Worm (Caenorhabditis elegans) whole organism, L1 larva: ENCODE results near the gene C54H2.4.
A peak's percentile ranks its signal among the peaks of the same experiment; 100 is the strongest.

Source experiments
- C04F5.9 ChIP-seq: sonication (generic microtip); optimal IDR thresholded peaks from 2 replicates; lab custom pipeline; 2016; ENCODE audit warnings: missing genetic modification characterization, missing compliant biosample characterization
- F16B12.6 ChIP-seq: fragments of 150-350 bp; optimal IDR thresholded peaks from 2 replicates; lab custom pipeline; 2014; ENCODE audit warnings: missing biosample characterization, missing genetic modification characterization
- Y116A8C.19 ChIP-seq: sonication (generic microtip); optimal IDR thresholded peaks from 2 replicates; lab custom pipeline; 2016; ENCODE audit warnings: missing compliant biosample characterization, missing genetic modification characterization, borderline replicate concordance
- aha-1 ChIP-seq: fragments of 150-350 bp; optimal IDR thresholded peaks from 2 replicates; lab custom pipeline; 2014; ENCODE audit warnings: missing biosample characterization, missing genetic modification characterization
- aly-2 ChIP-seq: fragments of 150-350 bp; optimal IDR thresholded peaks from 2 replicates; lab custom pipeline; 2014; ENCODE audit warnings: missing biosample characterization, missing genetic modification characterization
- ama-1 ChIP-seq: fragments of 150-350 bp; optimal IDR thresholded peaks from 2 replicates; lab custom pipeline; 2014
- blmp-1 ChIP-seq: fragments of 150-350 bp; optimal IDR thresholded peaks from 2 replicates; lab custom pipeline; 2014; ENCODE audit warnings: missing biosample characterization, missing genetic modification characterization
- ceh-63 ChIP-seq: fragments of 200-800 bp; sonication (Bioruptor generic); optimal IDR thresholded peaks from 2 replicates; lab custom pipeline; 2018; ENCODE audit warnings: mild to moderate bottlenecking, missing genetic modification characterization, missing compliant biosample characterization
- ceh-8 ChIP-seq: fragments of 200-800 bp; sonication (Bioruptor generic); optimal IDR thresholded peaks from 2 replicates; lab custom pipeline; 2018; ENCODE audit warnings: mild to moderate bottlenecking, missing genetic modification characterization, moderate library complexity, missing compliant biosample characterization
- ceh-82 ChIP-seq, 3 experiments: fragments of 150-350 bp in 1 of 3; sonication (generic microtip) in 2 of 3; optimal IDR thresholded peaks; 2 replicates each; lab custom pipeline; 2014 to 2017; ENCODE audit warnings: missing biosample characterization in 3 of 3, missing genetic modification characterization in 3 of 3
- ceh-88 ChIP-seq: fragments of 200-800 bp; sonication (Bioruptor generic); IDR thresholded peaks from 2 replicates; pipeline ENCODE4 v1.3.6; 2022; ENCODE audit warnings: missing genetic modification characterization, missing compliant biosample characterization
- ceh-90 ChIP-seq: sonication (generic microtip); optimal IDR thresholded peaks from 2 replicates; lab custom pipeline; 2016; ENCODE audit warnings: missing genetic modification characterization, missing compliant biosample characterization
- ces-1 ChIP-seq: fragments of 150-350 bp; optimal IDR thresholded peaks from 2 replicates; lab custom pipeline; 2014; ENCODE audit warnings: missing biosample characterization, missing genetic modification reagents, missing genetic modification characterization
- dpl-1 ChIP-seq, 3 experiments: fragments of 150-350 bp in 2 of 3; sonication (generic microtip) in 1 of 3; optimal IDR thresholded peaks; 2 replicates each; lab custom pipeline; 2014 to 2017; ENCODE audit warnings: missing biosample characterization in 3 of 3, missing genetic modification characterization in 3 of 3, missing genetic modification reagents in 3 of 3
- efl-3 ChIP-seq: fragments of 200-800 bp; sonication (Bioruptor generic); optimal IDR thresholded peaks from 2 replicates; lab custom pipeline; 2018; ENCODE audit warnings: mild to moderate bottlenecking, missing genetic modification characterization, missing compliant biosample characterization
- egl-27 ChIP-seq, 2 experiments: fragments of 150-350 bp in 1 of 2; sonication (generic microtip); optimal IDR thresholded peaks; 3 replicates each; lab custom pipeline; 2017 to 2018; ENCODE audit warnings: missing biosample characterization in 2 of 2, missing genetic modification characterization in 2 of 2, missing genetic modification reagents in 2 of 2
- elt-2 ChIP-seq: sonication (generic microtip); optimal IDR thresholded peaks from 2 replicates; lab custom pipeline; 2016; ENCODE audit warnings: missing genetic modification characterization, mild to moderate bottlenecking, inconsistent platforms, missing compliant biosample characterization, missing genetic modification reagents
- fkh-10 ChIP-seq: sonication (generic microtip); optimal IDR thresholded peaks from 2 replicates; lab custom pipeline; 2017; ENCODE audit warnings: missing biosample characterization, missing genetic modification reagents, missing genetic modification characterization
- fkh-4 ChIP-seq: sonication (generic microtip); optimal IDR thresholded peaks from 2 replicates; lab custom pipeline; 2016; ENCODE audit warnings: missing compliant biosample characterization, missing genetic modification characterization, borderline replicate concordance
- fkh-8 ChIP-seq: sonication (generic microtip); optimal IDR thresholded peaks from 2 replicates; lab custom pipeline; 2016; ENCODE audit warnings: mild to moderate bottlenecking, missing genetic modification characterization, missing compliant biosample characterization
- fos-1 ChIP-seq: fragments of 150-350 bp; optimal IDR thresholded peaks from 2 replicates; lab custom pipeline; 2014; ENCODE audit warnings: missing biosample characterization, missing genetic modification characterization
- grh-1 ChIP-seq: fragments of 200-800 bp; sonication (Bioruptor generic); IDR thresholded peaks from 2 replicates; pipeline ENCODE4 v1.3.6; 2022; ENCODE audit warnings: missing genetic modification reagents, missing genetic modification characterization, missing compliant biosample characterization
- hlh-4 ChIP-seq: sonication (generic microtip); optimal IDR thresholded peaks from 2 replicates; lab custom pipeline; 2016; ENCODE audit warnings: mild to moderate bottlenecking, missing genetic modification characterization, missing compliant biosample characterization
- irx-1 ChIP-seq: sonication (generic microtip); optimal IDR thresholded peaks from 2 replicates; lab custom pipeline; 2016; ENCODE audit warnings: missing genetic modification characterization, missing compliant biosample characterization
- isw-1 ChIP-seq: fragments of 200-800 bp; sonication (Bioruptor generic); IDR thresholded peaks from 2 replicates; pipeline ENCODE4 v1.3.6; 2022; ENCODE audit warnings: missing genetic modification characterization, missing compliant biosample characterization
- lin-14 ChIP-seq: fragments of 200-800 bp; sonication (Bioruptor generic); optimal IDR thresholded peaks from 2 replicates; lab custom pipeline; 2018; ENCODE audit warnings: mild to moderate bottlenecking, missing genetic modification characterization, moderate library complexity, missing compliant biosample characterization
- lin-35 ChIP-seq, 2 experiments: fragments of 150-350 bp; optimal IDR thresholded peaks; 2 replicates each; lab custom pipeline; 2014; ENCODE audit warnings: missing biosample characterization in 2 of 2, missing genetic modification characterization in 2 of 2, missing genetic modification reagents in 2 of 2
- lin-39 ChIP-seq: fragments of 150-350 bp; optimal IDR thresholded peaks from 2 replicates; lab custom pipeline; 2014; ENCODE audit warnings: missing biosample characterization, missing genetic modification reagents, missing genetic modification characterization
- lir-3 ChIP-seq: sonication (generic microtip); optimal IDR thresholded peaks from 2 replicates; lab custom pipeline; 2016; ENCODE audit warnings: mild to moderate bottlenecking, missing genetic modification characterization, moderate library complexity, missing compliant biosample characterization; ENCODE audit not compliant: poor library complexity
- lsy-2 ChIP-seq, 2 experiments: fragments of 150-350 bp; optimal IDR thresholded peaks; 2 replicates each; lab custom pipeline; 2014; ENCODE audit warnings: missing biosample characterization in 2 of 2, missing genetic modification characterization in 2 of 2
- mef-2 ChIP-seq: fragments of 150-350 bp; optimal IDR thresholded peaks from 2 replicates; lab custom pipeline; 2014; ENCODE audit warnings: missing biosample characterization, missing genetic modification characterization
- mep-1 ChIP-seq: fragments of 150-350 bp; optimal IDR thresholded peaks from 2 replicates; lab custom pipeline; 2014; ENCODE audit warnings: missing biosample characterization, missing genetic modification characterization
- nhr-11 ChIP-seq: fragments of 150-350 bp; optimal IDR thresholded peaks from 2 replicates; lab custom pipeline; 2014; ENCODE audit warnings: missing biosample characterization, missing genetic modification characterization
- nhr-19 ChIP-seq: fragments of 200-800 bp; sonication (Bioruptor generic); conservative IDR thresholded peaks from 2 replicates; pipeline ENCODE4 v1.3.6; 2022; ENCODE audit warnings: missing genetic modification characterization, missing compliant biosample characterization
- nhr-20 ChIP-seq: sonication (generic microtip); optimal IDR thresholded peaks from 2 replicates; lab custom pipeline; 2016; ENCODE audit warnings: mild to moderate bottlenecking, missing genetic modification characterization, missing compliant biosample characterization
- nhr-237 ChIP-seq: fragments of 150-350 bp; optimal IDR thresholded peaks from 2 replicates; lab custom pipeline; 2014; ENCODE audit warnings: missing biosample characterization, missing genetic modification characterization
- nhr-28 ChIP-seq: fragments of 150-350 bp; optimal IDR thresholded peaks from 2 replicates; lab custom pipeline; 2014; ENCODE audit warnings: missing biosample characterization, missing genetic modification characterization
- nhr-47 ChIP-seq: sonication (generic microtip); optimal IDR thresholded peaks from 2 replicates; lab custom pipeline; 2016; ENCODE audit warnings: mild to moderate bottlenecking, missing genetic modification characterization, moderate library complexity, missing compliant biosample characterization
- nhr-76 ChIP-seq: sonication (generic microtip); optimal IDR thresholded peaks from 2 replicates; lab custom pipeline; 2017; ENCODE audit warnings: missing biosample characterization, missing genetic modification characterization
- pqm-1 ChIP-seq: sonication (generic microtip); optimal IDR thresholded peaks from 3 replicates; lab custom pipeline; 2017; ENCODE audit warnings: missing biosample characterization, missing genetic modification characterization
- sptf-1 ChIP-seq: fragments of 150-350 bp; optimal IDR thresholded peaks from 2 replicates; lab custom pipeline; 2014; ENCODE audit warnings: missing biosample characterization, missing genetic modification characterization
- sup-37 ChIP-seq: fragments of 200-800 bp; sonication (Bioruptor generic); optimal IDR thresholded peaks from 2 replicates; lab custom pipeline; 2018; ENCODE audit warnings: mild to moderate bottlenecking, missing genetic modification characterization, missing compliant biosample characterization
- unc-30 ChIP-seq: sonication (generic microtip); optimal IDR thresholded peaks from 2 replicates; lab custom pipeline; 2017; ENCODE audit warnings: missing biosample characterization, missing genetic modification characterization
- vab-15 ChIP-seq: sonication (generic microtip); optimal IDR thresholded peaks from 2 replicates; lab custom pipeline; 2017; ENCODE audit warnings: missing genotype, mild to moderate bottlenecking, missing genetic modification characterization, missing compliant biosample characterization
- xbp-1 ChIP-seq: sonication (generic microtip); optimal IDR thresholded peaks from 2 replicates; lab custom pipeline; 2016; ENCODE audit warnings: missing genetic modification characterization, missing compliant biosample characterization
- zip-4 ChIP-seq: fragments of 200-800 bp; sonication (Bioruptor generic); optimal IDR thresholded peaks from 2 replicates; lab custom pipeline; 2018; ENCODE audit warnings: mild to moderate bottlenecking, missing genetic modification characterization, moderate library complexity, missing compliant biosample characterization

C54H2.4 gene

ce11 chrX:5790915-5791314 lies 20.4 kb upstream of the C54H2.4 start, which contains the start of gene twnk-1:
TSS of gene twnk-1 (plus strand) at chrX:5791215.
- TF ChIP-seq lin-14 (GFP tag; lab: Kevin White, UChicago) (peak; percentile 12), lsy-2 (tag; optimal IDR thresholded peaks at IDR 0.05; lab: Kevin White, UChicago) (no peak), fkh-8 (tag; lab: Kevin White, UChicago) (peak; percentile 26)

- TF ChIP-seq xbp-1 (tag; lab: Kevin White, UChicago) (no peak), pqm-1 (tag; lab: Kevin White, UChicago) (no peak), mep-1 (tag; lab: Kevin White, UChicago) (no peak), dpl-1 (GFP tag; optimal IDR thresholded peaks at IDR 0.05; lab: Kevin White, UChicago) (no peak), aly-2 (tag; lab: Kevin White, UChicago) (no peak), grh-1 (GFP tag; lab: Robert Waterston, UW) (no peak), nhr-20 (tag; lab: Kevin White, UChicago) (no peak), sptf-1 (tag; lab: Kevin White, UChicago) (no peak), lin-39 (tag; lab: Kevin White, UChicago) (no peak), nhr-47 (tag; lab: Kevin White, UChicago) (no peak), irx-1 (tag; lab: Kevin White, UChicago) (no peak), sup-37 (no peak), ceh-88 (no peak), lsy-2 (tag; optimal IDR thresholded peaks at IDR 0.05; lab: Kevin White, UChicago) (no peak), ces-1 (GFP tag; lab: Kevin White, UChicago) (no peak)
Observed at ce11 chrX:5787861-5788260, 17.3 kb upstream of the C54H2.4 start, which contains the start of gene F46G11.2. TSS of gene F46G11.2 (plus strand) at chrX:5788161.

- TF ChIP-seq F16B12.6 (tag; lab: Kevin White, UChicago): no peak
- no peak for TF ChIP-seq pqm-1 (tag; lab: Kevin White, UChicago)
- TF ChIP-seq fkh-10 (GFP tag; lab: Kevin White, UChicago): no peak
- TF ChIP-seq hlh-4 (tag; lab: Kevin White, UChicago): no peak
- TF ChIP-seq ama-1: no peak
- no peak for TF ChIP-seq ceh-63 (GFP tag; lab: Kevin White, UChicago)
- no peak for TF ChIP-seq lin-39 (tag; lab: Kevin White, UChicago)
- TF ChIP-seq sptf-1 (tag; lab: Kevin White, UChicago): no peak
- TF ChIP-seq nhr-19 (GFP tag; lab: Robert Waterston, UW): no peak
- no peak for TF ChIP-seq C04F5.9
- TF ChIP-seq, all 84 proteins: peak for 0
Observed at ce11 chrX:5786193-5786592, 15.6 kb upstream of the C54H2.4 start, which contains the start of gene F46G11.6. TSS of gene F46G11.6 (plus strand) at chrX:5786493.

ce11 chrX:5782153-5782552 lies 11.6 kb upstream of the C54H2.4 start, which contains the start of gene gakh-1:
TSS of gene gakh-1 (plus strand) at chrX:5782499.
- TF ChIP-seq nhr-237 (tag; lab: Kevin White, UChicago): no peak
- no peak for TF ChIP-seq unc-30 (tag; lab: Kevin White, UChicago)
- peak; percentile 41 for TF ChIP-seq zip-4 (GFP tag; lab: Kevin White, UChicago)
- no peak for TF ChIP-seq C04F5.9
- TF ChIP-seq Y116A8C.19 (tag; lab: Kevin White, UChicago): no peak
- TF ChIP-seq nhr-20 (tag; lab: Kevin White, UChicago): peak; percentile 79
- no peak for TF ChIP-seq nhr-76 (tag; lab: Kevin White, UChicago)
- no peak for TF ChIP-seq aly-2 (tag; lab: Kevin White, UChicago)
- no peak for TF ChIP-seq blmp-1 (tag; lab: Kevin White, UChicago)
- peak; percentile 80 for TF ChIP-seq xbp-1 (tag; lab: Kevin White, UChicago)
- peak; percentile 42 for TF ChIP-seq elt-2
- TF ChIP-seq irx-1 (tag; lab: Kevin White, UChicago): peak; percentile 80
- TF ChIP-seq nhr-47 (tag; lab: Kevin White, UChicago): peak; percentile 83
- TF ChIP-seq nhr-28 (tag; lab: Kevin White, UChicago): no peak
- peak; percentile 5 to 39 (median 32) for TF ChIP-seq ceh-82 (tag; optimal IDR thresholded peaks at IDR 0.05; lab: Kevin White, UChicago)
- TF ChIP-seq egl-27 (tag; optimal IDR thresholded peaks at IDR 0.05; lab: Kevin White, UChicago): no peak
- peak; percentile 45 to 76 for TF ChIP-seq lin-35 (GFP tag; optimal IDR thresholded peaks at IDR 0.05; lab: Kevin White, UChicago)
- TF ChIP-seq lin-14 (GFP tag; lab: Kevin White, UChicago): peak; percentile 86
- no peak for TF ChIP-seq efl-3 (GFP tag; lab: Kevin White, UChicago)
- TF ChIP-seq fkh-4 (tag; lab: Kevin White, UChicago): no peak
- no peak for TF ChIP-seq lir-3
- no peak for TF ChIP-seq vab-15 (tag; lab: Kevin White, UChicago)
- no peak for TF ChIP-seq aha-1
- TF ChIP-seq mef-2: no peak
- peak; percentile 51 for TF ChIP-seq ceh-8 (GFP tag; lab: Kevin White, UChicago)
- TF ChIP-seq nhr-19 (GFP tag; lab: Robert Waterston, UW): peak; percentile 63
- TF ChIP-seq isw-1 (GFP tag; lab: Robert Waterston, UW): peak; percentile 34
- no peak for TF ChIP-seq nhr-11 (tag; lab: Kevin White, UChicago)
- no peak for TF ChIP-seq ceh-90
- TF ChIP-seq fos-1 (tag; lab: Kevin White, UChicago): peak; percentile 1
